Fruit fly (Drosophila melanogaster) whole organism, embryonic: ENCODE results near the gene SsRbeta.

Experiments
- ATbp ChIP-seq: fragments of 200-800 bp; sonication (Bioruptor generic); optimal IDR thresholded peaks from 2 replicates; lab custom pipeline; 2017; ENCODE audit warnings: missing biosample characterization, mild to moderate bottlenecking, missing genetic modification characterization, missing genetic modification reagents
- Abd-B ChIP-seq: fragments of 200-800 bp; sonication (Bioruptor generic); optimal IDR thresholded peaks from 2 replicates; lab custom pipeline; 2018; ENCODE audit warnings: missing biosample characterization, mild to moderate bottlenecking, missing genetic modification characterization, moderate library complexity
- Ada2b ChIP-seq: fragments of 200-800 bp; sonication (Bioruptor generic); IDR thresholded peaks from 2 replicates; pipeline ENCODE4 v1.3.6; 2022; ENCODE audit warnings: missing biosample characterization, missing genetic modification characterization
- Atf6 ChIP-seq: fragments of 200-800 bp; sonication (Bioruptor generic); IDR thresholded peaks from 2 replicates; pipeline ENCODE4 v1.3.6; 2022; ENCODE audit warnings: missing biosample characterization, missing genetic modification characterization
- CG10267 ChIP-seq: fragments of 200-800 bp; sonication (Bioruptor generic); optimal IDR thresholded peaks from 2 replicates; lab custom pipeline; 2018; ENCODE audit warnings: missing biosample characterization, mild to moderate bottlenecking, missing genetic modification characterization, moderate library complexity
- CG10366 ChIP-seq: fragments of 200-800 bp; sonication (Bioruptor generic); IDR thresholded peaks from 2 replicates; pipeline ENCODE4 v1.3.6; 2022; ENCODE audit warnings: missing biosample characterization, missing genetic modification characterization
- CG11695 ChIP-seq: fragments of 200-800 bp; sonication (Bioruptor generic); IDR thresholded peaks from 3 replicates; pipeline ENCODE4 v1.3.6; 2022; ENCODE audit warnings: missing biosample characterization, missing genetic modification characterization
- CG12659 ChIP-seq: fragments of 200-800 bp; sonication (Bioruptor generic); optimal IDR thresholded peaks from 3 replicates; lab custom pipeline; 2017; ENCODE audit warnings: mild to moderate bottlenecking, missing biosample characterization, missing genetic modification reagents, missing genetic modification characterization
- CG14710 ChIP-seq: fragments of 200-800 bp; sonication (Bioruptor generic); optimal IDR thresholded peaks from 3 replicates; lab custom pipeline; 2019; ENCODE audit warnings: missing biosample characterization, mild to moderate bottlenecking, missing genetic modification characterization, moderate library complexity
- CG15269 ChIP-seq: fragments of 200-800 bp; sonication (Bioruptor generic); optimal IDR thresholded peaks from 2 replicates; lab custom pipeline; 2018; ENCODE audit warnings: missing biosample characterization, mild to moderate bottlenecking, missing genetic modification characterization, moderate library complexity
- CG15514 ChIP-seq: fragments of 200-800 bp; sonication (Bioruptor generic); optimal IDR thresholded peaks from 3 replicates; lab custom pipeline; 2017; ENCODE audit warnings: missing biosample characterization, missing genetic modification characterization, mild to moderate bottlenecking, moderate library complexity, missing genetic modification reagents
- CG1603 ChIP-seq: fragments of 200-800 bp; sonication (Bioruptor generic); optimal IDR thresholded peaks from 2 replicates; lab custom pipeline; 2019; ENCODE audit warnings: missing biosample characterization, mild to moderate bottlenecking, missing genetic modification characterization, moderate library complexity
- CG17359 ChIP-seq: fragments of 200-800 bp; sonication (Bioruptor generic); optimal IDR thresholded peaks from 3 replicates; lab custom pipeline; 2018; ENCODE audit warnings: missing biosample characterization, mild to moderate bottlenecking, missing genetic modification characterization, moderate library complexity
- CG17385 ChIP-seq: fragments of 200-800 bp; sonication (Bioruptor generic); optimal IDR thresholded peaks from 3 replicates; lab custom pipeline; 2018; ENCODE audit warnings: missing biosample characterization, mild to moderate bottlenecking, missing genetic modification characterization
- CG18476 ChIP-seq: fragments of 200-800 bp; sonication (Bioruptor generic); optimal IDR thresholded peaks from 2 replicates; lab custom pipeline; 2016; ENCODE audit warnings: missing biosample characterization, mild to moderate bottlenecking, missing genetic modification characterization
- CG2678 ChIP-seq: fragments of 200-800 bp; sonication (Bioruptor generic); optimal IDR thresholded peaks from 3 replicates; lab custom pipeline; 2019; ENCODE audit warnings: missing biosample characterization, mild to moderate bottlenecking, missing genetic modification characterization, moderate library complexity
- CG2712 ChIP-seq: fragments of 200-800 bp; optimal IDR thresholded peaks from 3 replicates; lab custom pipeline; 2019; ENCODE audit warnings: missing biosample characterization, mild to moderate bottlenecking, missing genetic modification characterization, moderate library complexity
- CG31388 ChIP-seq: fragments of 200-800 bp; sonication (Bioruptor generic); optimal IDR thresholded peaks from 2 replicates; lab custom pipeline; 2016; ENCODE audit warnings: missing biosample characterization, missing genetic modification characterization
- CG31441 ChIP-seq: fragments of 200-800 bp; sonication (Bioruptor generic); IDR thresholded peaks from 2 replicates; pipeline ENCODE4 v1.3.6; 2022; ENCODE audit warnings: missing biosample characterization, missing genetic modification characterization
- CG32532 ChIP-seq: fragments of 200-800 bp; sonication (Bioruptor generic); IDR thresholded peaks from 2 replicates; pipeline ENCODE4 v1.3.6; 2022; ENCODE audit warnings: missing biosample characterization, missing genetic modification characterization
- CG3847 ChIP-seq: fragments of 200-800 bp; sonication (Bioruptor generic); IDR thresholded peaks from 2 replicates; pipeline ENCODE4 v1.3.6; 2022; ENCODE audit warnings: missing biosample characterization, missing genetic modification characterization
- CG4360 ChIP-seq: fragments of 200-800 bp; sonication (Bioruptor generic); IDR thresholded peaks from 2 replicates; pipeline ENCODE4 v1.3.6; 2022; ENCODE audit warnings: missing biosample characterization, missing genetic modification characterization
- CG7556 ChIP-seq: fragments of 200-800 bp; sonication (Bioruptor generic); optimal IDR thresholded peaks from 2 replicates; lab custom pipeline; 2017; ENCODE audit warnings: missing biosample characterization, mild to moderate bottlenecking, missing genetic modification characterization
- Deaf1 ChIP-seq: fragments of 200-800 bp; optimal IDR thresholded peaks from 3 replicates; lab custom pipeline; 2019; ENCODE audit warnings: missing biosample characterization, mild to moderate bottlenecking, missing genetic modification characterization, moderate library complexity
- Ets65A ChIP-seq: fragments of 200-800 bp; sonication (Bioruptor generic); peaks from one replicate; lab custom pipeline; 2016; ENCODE audit warnings: missing biosample characterization, missing genetic modification characterization
- Fer3 ChIP-seq: fragments of 200-800 bp; sonication (Bioruptor generic); optimal IDR thresholded peaks from 2 replicates; lab custom pipeline; 2018; ENCODE audit warnings: missing biosample characterization, mild to moderate bottlenecking, missing genetic modification characterization, moderate library complexity
- Gug ChIP-seq: fragments of 200-800 bp; sonication (Bioruptor generic); IDR thresholded peaks from 4 replicates; pipeline ENCODE4 v1.3.6; 2022; ENCODE audit warnings: missing biosample characterization, missing genetic modification characterization
- Hand ChIP-seq: fragments of 200-800 bp; sonication (Bioruptor generic); optimal IDR thresholded peaks from 2 replicates; lab custom pipeline; 2017; ENCODE audit warnings: mild to moderate bottlenecking, missing biosample characterization, missing genetic modification reagents, missing genetic modification characterization
- Hmr ChIP-seq: fragments of 200-800 bp; sonication (Bioruptor generic); optimal IDR thresholded peaks from 3 replicates; lab custom pipeline; 2017; ENCODE audit warnings: mild to moderate bottlenecking, missing biosample characterization, missing genetic modification reagents, missing genetic modification characterization
- Hsf ChIP-seq: fragments of 200-800 bp; sonication (Bioruptor generic); optimal IDR thresholded peaks from 3 replicates; lab custom pipeline; 2016; ENCODE audit warnings: missing biosample characterization, missing genetic modification characterization
- NFAT ChIP-seq: fragments of 200-800 bp; sonication (Bioruptor generic); IDR thresholded peaks from 2 replicates; pipeline ENCODE4 v1.3.6; 2022; ENCODE audit warnings: missing biosample characterization, missing genetic modification characterization
- Nf-YC ChIP-seq: fragments of 200-800 bp; optimal IDR thresholded peaks from 3 replicates; lab custom pipeline; 2019; ENCODE audit warnings: missing biosample characterization, mild to moderate bottlenecking, missing genetic modification characterization, moderate library complexity
- Oli ChIP-seq: fragments of 200-800 bp; sonication (Bioruptor generic); optimal IDR thresholded peaks from 2 replicates; lab custom pipeline; 2018; ENCODE audit warnings: missing biosample characterization, mild to moderate bottlenecking, missing genetic modification characterization, moderate library complexity
- Optix ChIP-seq: fragments of 200-800 bp; sonication (Bioruptor generic); IDR thresholded peaks from 3 replicates; pipeline ENCODE4 v1.3.6; 2022; ENCODE audit warnings: missing biosample characterization, missing genetic modification characterization
- Ptx1 ChIP-seq: fragments of 200-800 bp; sonication (Bioruptor generic); IDR thresholded peaks from 2 replicates; pipeline ENCODE4 v1.3.6; 2022; ENCODE audit warnings: missing biosample characterization, missing genetic modification characterization
- Rfx ChIP-seq: fragments of 200-800 bp; sonication (Bioruptor generic); IDR thresholded peaks from 2 replicates; pipeline ENCODE4 v1.3.6; 2022; ENCODE audit warnings: missing biosample characterization, missing genetic modification characterization
- Spps ChIP-seq: fragments of 200-800 bp; sonication (Bioruptor generic); optimal IDR thresholded peaks from 2 replicates; lab custom pipeline; 2018; ENCODE audit warnings: missing biosample characterization, mild to moderate bottlenecking, missing genetic modification characterization
- Ssrp ChIP-seq: fragments of 200-800 bp; sonication (Bioruptor generic); optimal IDR thresholded peaks from 2 replicates; lab custom pipeline; 2018; ENCODE audit warnings: missing biosample characterization, mild to moderate bottlenecking, missing genetic modification characterization, moderate library complexity
- Taf1 ChIP-seq: fragments of 200-800 bp; sonication (Bioruptor generic); IDR thresholded peaks from 2 replicates; pipeline ENCODE4 v1.3.6; 2022; ENCODE audit warnings: missing biosample characterization, missing genetic modification characterization
- ac ChIP-seq: fragments of 200-800 bp; sonication (Bioruptor generic); optimal IDR thresholded peaks from 3 replicates; lab custom pipeline; 2017; ENCODE audit warnings: missing biosample characterization, mild to moderate bottlenecking, missing genetic modification characterization
- cas ChIP-seq: fragments of 200-800 bp; sonication (Bioruptor generic); IDR thresholded peaks from 2 replicates; pipeline ENCODE4 v1.3.6; 2022; ENCODE audit warnings: missing biosample characterization, missing genetic modification characterization
- dysf ChIP-seq: fragments of 200-800 bp; sonication (Bioruptor generic); IDR thresholded peaks from 3 replicates; pipeline ENCODE4 v1.3.6; 2022; ENCODE audit warnings: missing biosample characterization, missing genetic modification characterization
- fd3F ChIP-seq: fragments of 200-800 bp; sonication (Bioruptor generic); optimal IDR thresholded peaks from 2 replicates; lab custom pipeline; 2018; ENCODE audit warnings: missing biosample characterization, mild to moderate bottlenecking, missing genetic modification characterization, moderate library complexity
- ken ChIP-seq: fragments of 200-800 bp; sonication (Bioruptor generic); IDR thresholded peaks from 3 replicates; pipeline ENCODE4 v1.3.6; 2022; ENCODE audit warnings: missing biosample characterization, missing genetic modification characterization
- lilli ChIP-seq: fragments of 200-800 bp; sonication (Bioruptor generic); optimal IDR thresholded peaks from 3 replicates; lab custom pipeline; 2016; ENCODE audit warnings: missing biosample characterization, missing genetic modification characterization
- onecut ChIP-seq: fragments of 200-800 bp; sonication (Bioruptor generic); IDR thresholded peaks from 2 replicates; pipeline ENCODE4 v1.3.6; 2022; ENCODE audit warnings: missing biosample characterization, missing genetic modification characterization
- shn ChIP-seq: fragments of 200-800 bp; sonication (Bioruptor generic); optimal IDR thresholded peaks from 3 replicates; lab custom pipeline; 2016; ENCODE audit warnings: missing biosample characterization, missing genetic modification characterization
- sug ChIP-seq: fragments of 200-800 bp; optimal IDR thresholded peaks from 2 replicates; lab custom pipeline; 2019; ENCODE audit warnings: missing biosample characterization, mild to moderate bottlenecking, missing genetic modification characterization, moderate library complexity
- tgo ChIP-seq: fragments of 200-800 bp; sonication (Bioruptor generic); IDR thresholded peaks from 3 replicates; pipeline ENCODE4 v1.3.6; 2022; ENCODE audit warnings: missing biosample characterization, missing genetic modification characterization
- tup ChIP-seq: fragments of 200-800 bp; sonication (Bioruptor generic); optimal IDR thresholded peaks from 2 replicates; lab custom pipeline; 2016; ENCODE audit warnings: missing biosample characterization, mild to moderate bottlenecking, missing genetic modification characterization, moderate library complexity

Gene SsRbeta

DNA sequence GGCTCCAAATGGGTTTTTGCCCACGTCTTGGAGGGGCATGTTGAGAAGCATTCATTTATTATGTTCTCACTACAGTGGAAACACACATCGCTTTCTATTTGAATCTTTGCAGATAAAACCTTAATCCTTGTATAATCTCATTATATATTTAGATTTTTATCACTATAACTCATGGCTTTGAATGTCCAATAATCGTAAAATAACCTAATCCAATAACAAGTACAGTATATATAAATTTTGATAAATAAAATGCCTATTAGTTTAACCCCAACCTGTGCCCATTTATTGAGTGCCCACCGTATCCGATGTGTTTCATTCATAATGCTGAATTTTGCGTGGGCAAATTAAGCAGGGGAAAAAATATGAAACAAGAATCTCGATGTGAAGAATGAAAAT, 17.1 kb downstream of the SsRbeta start (continued):
- TF ChIP-seq sug (tag; lab: Kevin White, UChicago), result peak; percentile 47
- peak; percentile 18 for TF ChIP-seq CG17359 (tag; lab: Kevin White, UChicago)
- 0 out of 2 replicates have a peak, but pooled peaks have one; percentile 28 for TF ChIP-seq Taf1 (GFP tag; lab: Robert Waterston, UW)
- peak; percentile 59 for TF ChIP-seq Atf6 (GFP tag; lab: Robert Waterston, UW)
- TF ChIP-seq ken, result no peak
- TF ChIP-seq Ets65A (GFP tag; lab: Kevin White, UChicago), result peak; percentile 83
- TF ChIP-seq CG1603 (tag; lab: Kevin White, UChicago), result no peak
- peak; percentile 54 for TF ChIP-seq fd3F
- TF ChIP-seq Deaf1 (tag; lab: Kevin White, UChicago), result peak; percentile 1
- TF ChIP-seq CG7556, result peak; percentile 39
- 0 out of 4 replicates have a peak, but pooled peaks have one; percentile 13 for TF ChIP-seq Gug (GFP tag; lab: Robert Waterston, UW)
- TF ChIP-seq tgo (GFP tag; lab: Robert Waterston, UW), result peak; percentile 22; the same call in 1 of the 3 replicates
- no peak for TF ChIP-seq Spps
- TF ChIP-seq CG14710 (tag; lab: Kevin White, UChicago), result no peak
- TF ChIP-seq Ptx1 (GFP tag; lab: Robert Waterston, UW), result peak; percentile 63; the same call in 1 of the 2 replicates
- peak; percentile 62; the same call in 1 of the 3 replicates for TF ChIP-seq CG11695
- TF ChIP-seq tup (GFP tag; lab: Kevin White, UChicago), result no peak
- TF ChIP-seq CG3847 (GFP tag; lab: Robert Waterston, UW), result 0 out of 2 replicates have a peak, but pooled peaks have one; percentile 26
- TF ChIP-seq CG4360, result no peak
- TF ChIP-seq ATbp (GFP tag; lab: Kevin White, UChicago), result no peak
- TF ChIP-seq CG2678 (tag; lab: Kevin White, UChicago), result peak; percentile 77
- TF ChIP-seq CG15269 (tag; lab: Kevin White, UChicago), result peak; percentile 62
- TF ChIP-seq Rfx (GFP tag; lab: Robert Waterston, UW), result peak; percentile 69; the same call in 1 of the 2 replicates
- TF ChIP-seq cas (GFP tag; lab: Robert Waterston, UW), result 0 out of 2 replicates have a peak, but pooled peaks have one; percentile 43
- TF ChIP-seq CG12659 (GFP tag; lab: Kevin White, UChicago), result peak; percentile 37
- TF ChIP-seq Hmr (GFP tag; lab: Kevin White, UChicago), result peak; percentile 60
- peak; percentile 25 for TF ChIP-seq Oli (tag; lab: Kevin White, UChicago)
- TF ChIP-seq onecut (GFP tag; lab: Robert Waterston, UW), result no peak
- TF ChIP-seq CG2712 (tag; lab: Kevin White, UChicago), result peak; percentile 43
- TF ChIP-seq Ssrp, result peak; percentile 4
- no peak for TF ChIP-seq Optix (GFP tag; lab: Robert Waterston, UW)
- TF ChIP-seq CG10267 (tag; lab: Kevin White, UChicago), result no peak
- no peak for TF ChIP-seq ac
- peak; percentile 21 for TF ChIP-seq CG17385 (GFP tag; lab: Kevin White, UChicago)
- peak; percentile 28 for TF ChIP-seq Hand
- peak; percentile 69 for TF ChIP-seq CG32532
- TF ChIP-seq dysf, result peak; percentile 70; the same call in 2 of the 3 replicates
- TF ChIP-seq CG31388 (GFP tag; lab: Kevin White, UChicago), result no peak
- TF ChIP-seq Abd-B (GFP tag; lab: Kevin White, UChicago), result peak; percentile 3
- TF ChIP-seq Nf-YC (tag; lab: Kevin White, UChicago), result peak; percentile 58
- peak; percentile 52; the same call in 1 of the 2 replicates for TF ChIP-seq NFAT (GFP tag; lab: Robert Waterston, UW)
- peak; percentile 1 for TF ChIP-seq CG18476 (GFP tag; lab: Kevin White, UChicago)
- TF ChIP-seq shn (GFP tag; lab: Kevin White, UChicago), result no peak
- TF ChIP-seq lilli (GFP tag; lab: Kevin White, UChicago), result peak; percentile 36
- TF ChIP-seq CG31441 (GFP tag; lab: Robert Waterston, UW), result peak; percentile 34; the same call in 1 of the 2 replicates
- TF ChIP-seq Ada2b (GFP tag; lab: Robert Waterston, UW), result peak; percentile 31; the same call in 1 of the 2 replicates
- peak; percentile 4 for TF ChIP-seq CG15514 (GFP tag; lab: Kevin White, UChicago)
- peak; percentile 23 for TF ChIP-seq Hsf
- TF ChIP-seq CG10366 (GFP tag; lab: Robert Waterston, UW), result no peak
- peak; percentile 71 for TF ChIP-seq Fer3 (tag; lab: Kevin White, UChicago)
